Worm (Caenorhabditis elegans) whole organism, L4 larva: ENCODE measurements around the gene ergi-2.

ENCODE experiments used
- ceh-44 ChIP-seq: fragments of 200-800 bp; sonication (Bioruptor generic); IDR thresholded peaks from 2 replicates; pipeline ENCODE4 v1.3.6; 2022; ENCODE audit warnings: missing genetic modification reagents, missing genetic modification characterization, missing compliant biosample characterization
- nhr-76 ChIP-seq: fragments of 150-350 bp; optimal IDR thresholded peaks from 2 replicates; lab custom pipeline; 2014; ENCODE audit warnings: missing biosample characterization, missing genetic modification characterization

DNA sequence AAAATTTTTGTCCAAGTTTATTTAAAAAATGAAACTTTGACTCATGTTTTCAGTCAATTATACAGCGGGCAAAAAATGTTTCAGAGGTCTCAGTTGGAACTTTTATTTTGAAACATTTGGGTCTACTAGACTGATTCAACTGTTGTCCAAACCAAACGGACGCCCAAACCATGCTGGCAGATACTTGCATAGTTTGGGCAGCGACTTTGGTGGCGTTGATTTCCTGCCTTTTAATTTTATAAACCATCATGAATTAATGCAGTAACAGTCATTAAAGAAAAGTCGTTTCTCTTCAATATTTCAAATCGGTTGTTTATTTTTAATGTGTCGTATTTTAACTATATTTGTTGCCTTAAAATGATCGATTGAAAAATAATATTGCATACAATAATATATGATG is 29.2 kb upstream of the ergi-2 start:
- TF ChIP-seq nhr-76 (tag; lab: Kevin White, UChicago) = no peak
- no peak for TF ChIP-seq ceh-44 (GFP tag; lab: Robert Waterston, UW)
